Worm (Caenorhabditis elegans) whole organism, early embryonic: ENCODE results near the gene F53B3.5.

Source experiments
- B0310.2 ChIP-seq: sonication (generic microtip); optimal IDR thresholded peaks from 2 replicates; lab custom pipeline; 2016; ENCODE audit warnings: mild to moderate bottlenecking, missing genetic modification characterization, missing compliant biosample characterization
- F13C5.2 ChIP-seq: sonication (generic microtip); optimal IDR thresholded peaks from 2 replicates; lab custom pipeline; 2017; ENCODE audit warnings: mild to moderate bottlenecking, missing genetic modification characterization, inconsistent platforms, missing compliant biosample characterization
- aly-1 ChIP-seq: sonication (generic microtip); optimal IDR thresholded peaks from 2 replicates; lab custom pipeline; 2016; ENCODE audit warnings: missing genetic modification characterization, missing compliant biosample characterization
- ama-1 ChIP-seq: fragments of 150-350 bp; optimal IDR thresholded peaks from 2 replicates; lab custom pipeline; 2014
- ceh-13 ChIP-seq: fragments of 200-800 bp; sonication (Bioruptor generic); optimal IDR thresholded peaks from 2 replicates; lab custom pipeline; 2018; ENCODE audit warnings: mild to moderate bottlenecking, missing genetic modification characterization, missing compliant biosample characterization
- ceh-36 ChIP-seq: sonication (generic microtip); optimal IDR thresholded peaks from 2 replicates; lab custom pipeline; 2016; ENCODE audit warnings: missing genetic modification characterization, inconsistent platforms, missing compliant biosample characterization
- ets-7 ChIP-seq: sonication (generic microtip); optimal IDR thresholded peaks from 2 replicates; lab custom pipeline; 2016; ENCODE audit warnings: missing genotype, missing genetic modification characterization, missing compliant biosample characterization
- flt-1 ChIP-seq: fragments of 200-800 bp; sonication (Bioruptor generic); IDR thresholded peaks from 2 replicates; pipeline ENCODE4 v1.3.6; 2022; ENCODE audit warnings: missing genetic modification characterization, missing compliant biosample characterization
- hmbx-1 ChIP-seq: sonication (generic microtip); optimal IDR thresholded peaks from 2 replicates; lab custom pipeline; 2016; ENCODE audit warnings: mild to moderate bottlenecking, missing genetic modification characterization, missing compliant biosample characterization
- hmg-4 ChIP-seq: fragments of 200-800 bp; sonication (Bioruptor generic); optimal IDR thresholded peaks from 2 replicates; lab custom pipeline; 2018; ENCODE audit warnings: mild to moderate bottlenecking, missing genetic modification characterization, missing compliant biosample characterization
- hnd-1 ChIP-seq: sonication (generic microtip); optimal IDR thresholded peaks from 2 replicates; lab custom pipeline; 2016; ENCODE audit warnings: missing genetic modification characterization, missing compliant biosample characterization
- pes-1 ChIP-seq: fragments of 200-800 bp; sonication (Bioruptor generic); IDR thresholded peaks from 2 replicates; pipeline ENCODE4 v1.3.6; 2022; ENCODE audit warnings: missing genetic modification reagents, missing genetic modification characterization, missing compliant biosample characterization
- scrt-1 ChIP-seq: fragments of 200-800 bp; sonication (Bioruptor generic); IDR thresholded peaks from 2 replicates; pipeline ENCODE4 v1.3.6; 2022; ENCODE audit warnings: missing genetic modification characterization, missing compliant biosample characterization
- sea-1 ChIP-seq: fragments of 200-800 bp; sonication (Bioruptor generic); conservative IDR thresholded peaks from 2 replicates; pipeline ENCODE4 v1.3.6; 2022; ENCODE audit warnings: missing genetic modification characterization, missing compliant biosample characterization
- tbx-11 ChIP-seq: fragments of 200-800 bp; sonication (Bioruptor generic); IDR thresholded peaks from 2 replicates; pipeline ENCODE4 v1.3.6; 2022; ENCODE audit warnings: missing genetic modification characterization, missing compliant biosample characterization
- tbx-37 ChIP-seq: fragments of 200-800 bp; sonication (Bioruptor generic); conservative IDR thresholded peaks from 2 replicates; pipeline ENCODE4 v1.3.6; 2022; ENCODE audit warnings: missing genetic modification reagents, missing genetic modification characterization, missing compliant biosample characterization
- tra-4 ChIP-seq: sonication (generic microtip); optimal IDR thresholded peaks from 2 replicates; lab custom pipeline; 2017; ENCODE audit warnings: missing genetic modification characterization, missing compliant biosample characterization

The F53B3.5 gene

DNA sequence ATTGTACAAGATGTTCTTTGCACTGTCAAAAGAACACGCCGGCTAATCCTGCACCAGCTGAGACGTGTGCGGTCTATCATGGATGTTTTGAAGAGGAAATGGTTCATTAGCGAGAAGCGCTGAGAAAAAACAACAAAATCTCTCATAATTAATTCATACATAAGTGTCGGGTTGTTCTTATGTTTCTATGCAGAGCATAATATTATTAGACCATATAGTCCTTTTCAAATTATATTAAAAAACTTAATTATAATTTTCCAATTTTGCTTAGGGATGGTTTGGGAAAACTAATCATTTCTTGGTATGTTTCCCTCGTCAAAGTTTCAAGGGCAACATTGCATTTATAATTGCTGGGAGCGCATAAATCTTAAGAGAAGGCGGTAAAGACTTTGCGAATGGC, 42.4 kb upstream of the F53B3.5 start:
- TF ChIP-seq hmg-4 (GFP tag; lab: Kevin White, UChicago) (no peak), B0310.2 (tag; lab: Kevin White, UChicago) (no peak), ets-7 (tag; lab: Kevin White, UChicago) (no peak), sea-1 (GFP tag; lab: Robert Waterston, UW) (no peak), tbx-37 (GFP tag; lab: Robert Waterston, UW) (no peak), pes-1 (GFP tag; lab: Robert Waterston, UW) (no peak), tra-4 (tag; lab: Kevin White, UChicago) (no peak), hmbx-1 (tag; lab: Kevin White, UChicago) (no peak), ama-1 (lab: Kevin White, UChicago) (no peak)

DNA sequence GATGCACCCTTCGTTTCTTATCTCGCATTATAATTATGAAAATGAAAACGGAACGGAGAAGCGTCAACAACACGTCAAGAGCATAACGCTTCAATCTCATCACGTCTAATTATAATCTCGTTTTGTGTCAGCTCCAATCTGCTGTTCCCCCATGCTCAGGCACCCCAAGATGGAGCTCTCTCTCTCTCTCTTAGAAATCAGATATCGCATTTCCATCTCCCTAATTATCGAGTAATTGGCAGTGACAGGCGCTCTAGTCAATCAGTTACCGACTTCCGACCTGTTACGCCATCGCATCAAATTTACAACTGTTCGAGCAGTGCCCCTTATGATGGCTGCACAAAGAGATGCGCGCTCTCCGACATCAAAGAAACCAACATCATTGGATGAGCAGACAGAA, 41.1 kb upstream of the F53B3.5 start:
- TF ChIP-seq tbx-11 (GFP tag; lab: Robert Waterston, UW) (no peak), ama-1 (lab: Kevin White, UChicago) (no peak), tra-4 (tag; lab: Kevin White, UChicago) (no peak), hmbx-1 (tag; lab: Kevin White, UChicago) (no peak), ceh-36 (tag; lab: Kevin White, UChicago) (no peak), sea-1 (GFP tag; lab: Robert Waterston, UW) (no peak), scrt-1 (no peak)

- TF ChIP-seq ets-7 (tag; lab: Kevin White, UChicago) (no peak), hnd-1 (tag; lab: Kevin White, UChicago) (no peak), ceh-36 (tag; lab: Kevin White, UChicago) (no peak), hmg-4 (GFP tag; lab: Kevin White, UChicago) (no peak), tbx-11 (GFP tag; lab: Robert Waterston, UW) (no peak), B0310.2 (tag; lab: Kevin White, UChicago) (no peak), ama-1 (lab: Kevin White, UChicago) (no peak), flt-1 (GFP tag; lab: Robert Waterston, UW) (no peak), sea-1 (GFP tag; lab: Robert Waterston, UW) (no peak), hmbx-1 (tag; lab: Kevin White, UChicago) (no peak), F13C5.2 (tag; lab: Kevin White, UChicago) (no peak), ceh-13 (GFP tag; lab: Kevin White, UChicago) (no peak)
Observed at ce11 chrX:2919488-2919887, 40.1 kb upstream of the F53B3.5 start.

- TF ChIP-seq hmbx-1 (tag; lab: Kevin White, UChicago) (no peak), hnd-1 (tag; lab: Kevin White, UChicago) (no peak), ceh-13 (GFP tag; lab: Kevin White, UChicago) (no peak), tra-4 (tag; lab: Kevin White, UChicago) (no peak), ama-1 (lab: Kevin White, UChicago) (no peak), ets-7 (tag; lab: Kevin White, UChicago) (no peak), tbx-37 (GFP tag; lab: Robert Waterston, UW) (no peak), hmg-4 (GFP tag; lab: Kevin White, UChicago) (no peak), scrt-1 (no peak), sea-1 (GFP tag; lab: Robert Waterston, UW) (no peak), ceh-36 (tag; lab: Kevin White, UChicago) (no peak), aly-1 (tag; lab: Kevin White, UChicago) (no peak), B0310.2 (tag; lab: Kevin White, UChicago) (no peak), tbx-11 (GFP tag; lab: Robert Waterston, UW) (no peak), F13C5.2 (tag; lab: Kevin White, UChicago) (no peak), flt-1 (GFP tag; lab: Robert Waterston, UW) (no peak), pes-1 (GFP tag; lab: Robert Waterston, UW) (no peak)
Observed at ce11 chrX:2912689-2913088, 33.3 kb upstream of the F53B3.5 start.

ce11 chrX:2909227-2909626, 29.8 kb upstream of the F53B3.5 start, which contains the start of gene nmy-1:
TSS of gene nmy-1 (plus strand) at chrX:2909527.
- no peak for TF ChIP-seq ets-7 (tag; lab: Kevin White, UChicago)
- TF ChIP-seq ama-1 (lab: Kevin White, UChicago): no peak
- TF ChIP-seq tbx-37 (GFP tag; lab: Robert Waterston, UW): no peak
- TF ChIP-seq ceh-13 (GFP tag; lab: Kevin White, UChicago): no peak
- no peak for TF ChIP-seq scrt-1
- no peak for TF ChIP-seq sea-1 (GFP tag; lab: Robert Waterston, UW)
- no peak for TF ChIP-seq B0310.2 (tag; lab: Kevin White, UChicago)
- TF ChIP-seq tbx-11 (GFP tag; lab: Robert Waterston, UW): no peak
- no peak for TF ChIP-seq tra-4 (tag; lab: Kevin White, UChicago)
- no peak for TF ChIP-seq ceh-36 (tag; lab: Kevin White, UChicago)
- no peak for TF ChIP-seq aly-1 (tag; lab: Kevin White, UChicago)
- TF ChIP-seq F13C5.2 (tag; lab: Kevin White, UChicago): no peak
- no peak for TF ChIP-seq hmg-4 (GFP tag; lab: Kevin White, UChicago)
- TF ChIP-seq hmbx-1 (tag; lab: Kevin White, UChicago): no peak
- no peak for TF ChIP-seq flt-1 (GFP tag; lab: Robert Waterston, UW)
- no peak for TF ChIP-seq pes-1 (GFP tag; lab: Robert Waterston, UW)

- TF ChIP-seq hmg-4 (GFP tag; lab: Kevin White, UChicago): peak; percentile 58
- TF ChIP-seq flt-1 (GFP tag; lab: Robert Waterston, UW): 0 out of 2 replicates have a peak, but pooled peaks have one; percentile 20
- no peak for TF ChIP-seq ama-1 (lab: Kevin White, UChicago)
Observed at ce11 chrX:2907296-2907873, 28.0 kb upstream of the F53B3.5 start.
